Worm (Caenorhabditis elegans): ENCODE measurements around the gene npp-16.

Gene npp-16

DNA sequence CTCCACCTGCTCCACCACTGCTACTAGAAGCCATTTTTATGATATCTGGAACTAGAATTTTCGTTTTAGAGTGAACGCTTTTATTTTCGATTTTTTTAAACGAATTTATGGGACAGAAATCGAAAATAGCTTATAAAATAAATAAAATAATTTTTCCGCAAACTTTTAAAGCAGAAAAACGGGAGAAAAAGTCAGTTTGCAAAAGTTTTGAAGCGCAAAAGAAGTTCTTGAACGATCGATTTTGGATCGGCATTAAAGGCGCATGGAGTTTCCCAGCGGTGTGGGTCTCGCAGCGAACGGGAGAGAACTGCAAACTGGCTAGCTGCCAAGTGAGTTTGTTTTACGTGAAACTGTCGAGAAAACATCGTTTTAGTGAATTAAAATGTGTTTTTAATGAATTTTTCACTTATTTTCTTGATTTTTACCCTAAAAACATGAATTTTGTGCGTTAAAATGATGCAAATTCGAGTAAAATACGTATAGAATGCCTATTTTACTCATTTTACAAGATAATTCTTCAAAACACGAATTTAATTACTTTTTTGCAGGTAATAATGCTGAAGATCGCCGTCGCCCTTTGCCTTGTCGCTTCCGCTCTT, 4.6 kb downstream of the npp-16 start, which contains the start of the genes ccf-1 and trap-4 (continued):
- TF ChIP-seq lsl-1 (GFP tag; optimal IDR thresholded peaks at IDR 0.05), result peak; percentile 19
- no peak for TF ChIP-seq hsf-1 (GFP tag; IDR thresholded peaks at IDR 0.05)
- peak in 1 of 3 experiments; percentile 28 for TF ChIP-seq lin-35 (GFP tag; optimal IDR thresholded peaks at IDR 0.05)
- TF ChIP-seq ZK185.1 (tag; optimal IDR thresholded peaks at IDR 0.05; ENCODE audit: poor library complexity, severe bottlenecking), result no peak
- TF ChIP-seq nfya-2 (GFP tag; IDR thresholded peaks at IDR 0.05), result no peak
- TF ChIP-seq fkh-3 (tag; optimal IDR thresholded peaks at IDR 0.05), result no peak
- TF ChIP-seq F57A8.1 (GFP tag; optimal IDR thresholded peaks at IDR 0.05), result no peak
- no peak for TF ChIP-seq F55B11.4 (tag; optimal IDR thresholded peaks at IDR 0.05; ENCODE audit: borderline replicate concordance, insufficient read depth)
- no peak for TF ChIP-seq tbp1 (GFP tag; optimal IDR thresholded peaks at IDR 0.05)
- TF ChIP-seq repo-1 (tag; optimal IDR thresholded peaks at IDR 0.05), result no peak
- TF ChIP-seq F39B2.1 (GFP tag; IDR thresholded peaks at IDR 0.05), result no peak

- TF ChIP-seq snpc-1.3 (tag; optimal IDR thresholded peaks at IDR 0.05; ENCODE audit: insufficient read depth) (peak; percentile 32), sdz-38 (tag; optimal IDR thresholded peaks at IDR 0.05) (no peak), dox-1 (GFP tag; IDR thresholded peaks at IDR 0.05) (peak; percentile 49), Y67H2A.10 (GFP tag; conservative IDR thresholded peaks at IDR 0.05) (no peak), nfya-2 (GFP tag; IDR thresholded peaks at IDR 0.05) (no peak), nfya-1 (tag; optimal IDR thresholded peaks at IDR 0.05; ENCODE audit: borderline replicate concordance, insufficient read depth) (no peak), hlh-12 (tag; optimal IDR thresholded peaks at IDR 0.05) (no peak), F23B12.7 (tag; optimal IDR thresholded peaks at IDR 0.05; ENCODE audit: insufficient read depth) (no peak), repo-1 (tag; optimal IDR thresholded peaks at IDR 0.05) (peak; percentile 93), ztf-22 (GFP tag; optimal IDR thresholded peaks at IDR 0.05) (peak; percentile 22), F22D6.2 (tag; optimal IDR thresholded peaks at IDR 0.05) (no peak), tlf-1 (GFP tag; optimal IDR thresholded peaks at IDR 0.05) (peak; percentile 71), sptf-2 (GFP tag; optimal IDR thresholded peaks at IDR 0.05) (no peak), Y56A3A.18 (GFP tag; IDR thresholded peaks at IDR 0.05) (peak; percentile 57; the same call in 1 of the 2 replicates), ceh-100 (GFP tag; IDR thresholded peaks at IDR 0.05) (0 out of 2 replicates have a peak, but pooled peaks have one; percentile 26), lin-35 (GFP tag; optimal IDR thresholded peaks at IDR 0.05) (no peak), ztf-3 (GFP tag; optimal IDR thresholded peaks at IDR 0.05) (peak; percentile 72), ceh-91 (GFP tag; IDR thresholded peaks at IDR 0.05) (no peak), nhr-90 (tag; optimal IDR thresholded peaks at IDR 0.05) (no peak), ztf-25 (GFP tag; IDR thresholded peaks at IDR 0.05) (no peak), lsl-1 (GFP tag; optimal IDR thresholded peaks at IDR 0.05) (no peak), Y79H2A.3 (GFP tag; conservative IDR thresholded peaks at IDR 0.05) (no peak), ztf-28 (GFP tag; IDR thresholded peaks at IDR 0.05) (no peak), F57A8.1 (GFP tag; optimal IDR thresholded peaks at IDR 0.05) (no peak), C06A6.2 (GFP tag; conservative IDR thresholded peaks at IDR 0.05) (no peak), attf-5 (GFP tag; optimal IDR thresholded peaks at IDR 0.05) (no peak), aptf-3 (GFP tag; IDR thresholded peaks at IDR 0.05) (peak; percentile 73; the same call in 1 of the 2 replicates), tbx-9 (tag; optimal IDR thresholded peaks at IDR 0.05; ENCODE audit: borderline replicate concordance) (peak; percentile 56), madf-6 (GFP tag; IDR thresholded peaks at IDR 0.05) (peak; percentile 50), Y53G8AR.9 (GFP tag; conservative IDR thresholded peaks at IDR 0.05) (peak; percentile 59), cebp-1 (GFP tag; IDR thresholded peaks at IDR 0.05) (no peak), cebp-1 (tag; optimal IDR thresholded peaks at IDR 0.05) (peak; percentile 43), egl-18 (GFP tag; IDR thresholded peaks at IDR 0.05) (no peak), ekl-4 (GFP tag; IDR thresholded peaks at IDR 0.05) (no peak; the same call in 1 of the 2 replicates), aptf-2 (GFP tag; conservative IDR thresholded peaks at IDR 0.05) (no peak), attf-6 (GFP tag; IDR thresholded peaks at IDR 0.05) (peak; percentile 66), ama-1 (optimal IDR thresholded peaks at IDR 0.05) (peak; percentile 87), ama-1 (GFP tag; optimal IDR thresholded peaks at IDR 0.05) (no peak), hmg-20 (GFP tag; IDR thresholded peaks at IDR 0.05) (peak; percentile 30; the same call in 1 of the 2 replicates)
Observed at ce11 chrIII:11921658-11922098, 6.0 kb downstream of the npp-16 start, which contains the start of gene Y56A3A.22. Gene Y56A3A.22 (plus strand): TSS chrIII:11921692.

Data from whole organism, young adult.